Worm (Caenorhabditis elegans) whole organism, midembryonic: ENCODE measurements around the gene txt-10.

Experiments
- cog-1 ChIP-seq: sonication (generic microtip); optimal IDR thresholded peaks from 2 replicates; lab custom pipeline; 2016; ENCODE audit warnings: missing genetic modification characterization, missing compliant biosample characterization
- flt-1 ChIP-seq: fragments of 200-800 bp; sonication (Bioruptor generic); IDR thresholded peaks from 2 replicates; pipeline ENCODE4 v1.3.6; 2022; ENCODE audit warnings: missing genetic modification characterization, missing compliant biosample characterization
- klf-2 ChIP-seq: fragments of 200-800 bp; sonication (Bioruptor generic); conservative IDR thresholded peaks from 2 replicates; pipeline ENCODE4 v1.3.6; 2022; ENCODE audit warnings: missing genetic modification reagents, missing genetic modification characterization, missing compliant biosample characterization
- ztf-29 ChIP-seq: fragments of 200-800 bp; sonication (Bioruptor generic); IDR thresholded peaks from 2 replicates; pipeline ENCODE4 v1.3.6; 2022; ENCODE audit warnings: missing genetic modification reagents, missing genetic modification characterization, missing compliant biosample characterization

ce11 chrV:10525902-10526301, 6.7 kb downstream of the txt-10 start, which contains the start of the genes C35A5.8 and hda-11:
- TF ChIP-seq flt-1 (GFP tag; lab: Robert Waterston, UW): peak; percentile 79; the same call in 1 of the 2 replicates
- 0 out of 2 replicates have a peak, but pooled peaks have one; percentile 27 for TF ChIP-seq klf-2 (GFP tag; lab: Robert Waterston, UW)
- TF ChIP-seq ztf-29: no peak
- TF ChIP-seq cog-1 (tag; lab: Kevin White, UChicago): peak; percentile 3
